Worm (Caenorhabditis elegans) whole organism, young adult: ENCODE measurements around the gene col-168.

Experiments used
- B0019.2 ChIP-seq: fragments of 200-800 bp; sonication (Bioruptor generic); conservative IDR thresholded peaks from 2 replicates; pipeline ENCODE4 v1.3.6; 2022; ENCODE audit warnings: missing genetic modification reagents, missing genetic modification characterization, missing compliant biosample characterization
- B0035.1 ChIP-seq: sonication (generic microtip); optimal IDR thresholded peaks from 2 replicates; lab custom pipeline; 2016; ENCODE audit warnings: missing genetic modification characterization, mild to moderate bottlenecking, missing compliant biosample characterization, missing genotype, missing genetic modification reagents
- D2030.7 ChIP-seq: fragments of 200-800 bp; sonication (Bioruptor generic); IDR thresholded peaks from 2 replicates; pipeline ENCODE4 v1.3.6; 2022; ENCODE audit warnings: missing genetic modification reagents, missing genetic modification characterization, missing compliant biosample characterization
- F10E7.11 ChIP-seq: sonication (generic microtip); optimal IDR thresholded peaks from 2 replicates; lab custom pipeline; 2017; ENCODE audit warnings: mild to moderate bottlenecking, missing genetic modification characterization, moderate library complexity, missing compliant biosample characterization
- F23B12.7 ChIP-seq: sonication (generic microtip); optimal IDR thresholded peaks from 2 replicates; lab custom pipeline; 2017; ENCODE audit warnings: missing genetic modification characterization, mild to moderate bottlenecking, missing compliant biosample characterization, antibody characterized with exemption, moderate library complexity; ENCODE audit not compliant: insufficient read depth
- F37B4.10 ChIP-seq: fragments of 200-800 bp; sonication (Bioruptor generic); IDR thresholded peaks from 2 replicates; pipeline ENCODE4 v1.3.6; 2022; ENCODE audit warnings: missing genetic modification characterization, missing compliant biosample characterization
- F57C9.4 ChIP-seq: sonication (generic microtip); optimal IDR thresholded peaks from 2 replicates; lab custom pipeline; 2017; ENCODE audit warnings: mild to moderate bottlenecking, missing genetic modification characterization, missing compliant biosample characterization
- K11D2.4 ChIP-seq: fragments of 200-800 bp; sonication (Bioruptor generic); IDR thresholded peaks from 2 replicates; pipeline ENCODE4 v1.3.6; 2022; ENCODE audit warnings: missing genetic modification reagents, missing genetic modification characterization, missing compliant biosample characterization
- Y53F4B.3 ChIP-seq: fragments of 200-800 bp; sonication (Bioruptor generic); IDR thresholded peaks from 2 replicates; pipeline ENCODE4 v1.3.6; 2022; ENCODE audit warnings: missing genetic modification reagents, missing genetic modification characterization, missing compliant biosample characterization
- Y95B8A.8 ChIP-seq: fragments of 200-800 bp; sonication (Bioruptor generic); IDR thresholded peaks from 2 replicates; pipeline ENCODE4 v1.3.6; 2022; ENCODE audit warnings: missing genetic modification reagents, missing genetic modification characterization, missing compliant biosample characterization
- ZK185.1 ChIP-seq: sonication (generic microtip); optimal IDR thresholded peaks from 2 replicates; lab custom pipeline; 2016; ENCODE audit warnings: mild to moderate bottlenecking, missing genetic modification characterization, missing compliant biosample characterization; ENCODE audit not compliant: poor library complexity, severe bottlenecking
- aptf-2 ChIP-seq: fragments of 200-800 bp; sonication (Bioruptor generic); conservative IDR thresholded peaks from 2 replicates; pipeline ENCODE4 v1.3.6; 2022; ENCODE audit warnings: missing genetic modification reagents, missing genetic modification characterization, missing compliant biosample characterization
- aptf-3 ChIP-seq: fragments of 200-800 bp; sonication (Bioruptor generic); IDR thresholded peaks from 2 replicates; pipeline ENCODE4 v1.3.6; 2022; ENCODE audit warnings: missing genetic modification characterization, missing compliant biosample characterization
- atf-7 ChIP-seq: sonication (generic microtip); optimal IDR thresholded peaks from 2 replicates; lab custom pipeline; 2017; ENCODE audit warnings: mild to moderate bottlenecking, missing genetic modification characterization, missing compliant biosample characterization
- attf-3 ChIP-seq: fragments of 200-800 bp; sonication (Bioruptor generic); conservative IDR thresholded peaks from 2 replicates; pipeline ENCODE4 v1.3.6; 2022; ENCODE audit warnings: missing genetic modification reagents, missing genetic modification characterization, missing compliant biosample characterization
- ccch-3 ChIP-seq: fragments of 200-800 bp; sonication (Bioruptor generic); optimal IDR thresholded peaks from 2 replicates; lab custom pipeline; 2018; ENCODE audit warnings: mild to moderate bottlenecking, missing genetic modification characterization, missing compliant biosample characterization
- ceh-100 ChIP-seq: fragments of 200-800 bp; sonication (Bioruptor generic); IDR thresholded peaks from 2 replicates; pipeline ENCODE4 v1.3.6; 2022; ENCODE audit warnings: missing genetic modification reagents, missing genetic modification characterization, missing compliant biosample characterization
- ceh-40 ChIP-seq: fragments of 200-800 bp; sonication (Bioruptor generic); IDR thresholded peaks from 2 replicates; pipeline ENCODE4 v1.3.6; 2022; ENCODE audit warnings: missing genetic modification characterization, missing compliant biosample characterization
- die-1 ChIP-seq: sonication (generic microtip); optimal IDR thresholded peaks from 2 replicates; lab custom pipeline; 2016; ENCODE audit warnings: missing genotype, mild to moderate bottlenecking, missing genetic modification characterization, missing compliant biosample characterization
- dox-1 ChIP-seq: fragments of 200-800 bp; sonication (Bioruptor generic); IDR thresholded peaks from 2 replicates; pipeline ENCODE4 v1.3.6; 2022; ENCODE audit warnings: missing genetic modification reagents, missing genetic modification characterization, missing compliant biosample characterization
- egrh-3 ChIP-seq: fragments of 200-800 bp; sonication (Bioruptor generic); IDR thresholded peaks from 2 replicates; pipeline ENCODE4 v1.3.6; 2022; ENCODE audit warnings: missing genetic modification reagents, missing genetic modification characterization, missing compliant biosample characterization
- fkh-3 ChIP-seq: sonication (generic microtip); optimal IDR thresholded peaks from 2 replicates; lab custom pipeline; 2016; ENCODE audit warnings: mild to moderate bottlenecking, missing genetic modification characterization, missing compliant biosample characterization
- him-1 ChIP-seq: sonication (generic microtip); optimal IDR thresholded peaks from 2 replicates; lab custom pipeline; 2016; ENCODE audit warnings: missing genotype, missing genetic modification reagents, missing genetic modification characterization, missing compliant biosample characterization
- hlh-12 ChIP-seq: sonication (generic microtip); optimal IDR thresholded peaks from 2 replicates; lab custom pipeline; 2016; ENCODE audit warnings: missing genetic modification characterization, missing compliant biosample characterization
- hrde-1 ChIP-seq: sonication (generic microtip); optimal IDR thresholded peaks from 2 replicates; lab custom pipeline; 2016; ENCODE audit warnings: missing genetic modification characterization, mild to moderate bottlenecking, missing compliant biosample characterization, moderate library complexity, missing genotype, missing genetic modification reagents, borderline replicate concordance
- let-607 ChIP-seq, 2 experiments: fragments of 200-800 bp in 1 of 2; sonication (Bioruptor generic) in 1 of 2; sonication (generic microtip) in 1 of 2; optimal IDR thresholded peaks; 2 replicates each; lab custom pipeline; 2016 to 2018; ENCODE audit warnings: mild to moderate bottlenecking in 2 of 2, missing compliant biosample characterization in 2 of 2, missing genetic modification characterization in 2 of 2, moderate library complexity in 2 of 2, missing genotype in 1 of 2
- lin-26 ChIP-seq: fragments of 200-800 bp; sonication (Bioruptor generic); IDR thresholded peaks from 2 replicates; pipeline ENCODE4 v1.3.6; 2022; ENCODE audit warnings: missing genetic modification reagents, missing genetic modification characterization, missing compliant biosample characterization
- lsy-27 ChIP-seq: sonication (generic microtip); optimal IDR thresholded peaks from 2 replicates; lab custom pipeline; 2017; ENCODE audit warnings: missing genetic modification characterization, mild to moderate bottlenecking, missing compliant biosample characterization, antibody characterized with exemption, missing genotype, borderline replicate concordance; ENCODE audit not compliant: insufficient read depth
- mel-28 ChIP-seq: sonication (generic microtip); optimal IDR thresholded peaks from 2 replicates; lab custom pipeline; 2016; ENCODE audit warnings: borderline replicate concordance, mild to moderate bottlenecking, missing genetic modification characterization, missing compliant biosample characterization
- mxl-1 ChIP-seq: sonication (generic microtip); optimal IDR thresholded peaks from 2 replicates; lab custom pipeline; 2016; ENCODE audit warnings: missing genetic modification characterization, missing compliant biosample characterization
- nfyb-1 ChIP-seq: fragments of 200-800 bp; sonication (Bioruptor generic); IDR thresholded peaks from 2 replicates; pipeline ENCODE4 v1.3.6; 2022; ENCODE audit warnings: missing genetic modification reagents, missing genetic modification characterization, missing compliant biosample characterization
- nhr-179 ChIP-seq: sonication (generic microtip); optimal IDR thresholded peaks from 2 replicates; lab custom pipeline; 2016; ENCODE audit warnings: mild to moderate bottlenecking, missing genetic modification characterization, missing compliant biosample characterization
- nhr-80 ChIP-seq: sonication (generic microtip); optimal IDR thresholded peaks from 2 replicates; lab custom pipeline; 2016; ENCODE audit warnings: missing genetic modification characterization, missing compliant biosample characterization
- nhr-90 ChIP-seq: sonication (generic microtip); optimal IDR thresholded peaks from 2 replicates; lab custom pipeline; 2016; ENCODE audit warnings: missing genotype, mild to moderate bottlenecking, missing genetic modification characterization, missing compliant biosample characterization
- pbrm-1 ChIP-seq: fragments of 200-800 bp; sonication (Bioruptor generic); IDR thresholded peaks from 2 replicates; pipeline ENCODE4 v1.3.6; 2022; ENCODE audit warnings: missing genetic modification reagents, missing genetic modification characterization, missing compliant biosample characterization
- pha-4 ChIP-seq: fragments of 150-350 bp; sonication (generic microtip); optimal IDR thresholded peaks from 2 replicates; lab custom pipeline; 2014; ENCODE audit warnings: missing biosample characterization, missing genetic modification reagents, missing genetic modification characterization
- rcor-1 ChIP-seq: fragments of 200-800 bp; sonication (Bioruptor generic); IDR thresholded peaks from 2 replicates; pipeline ENCODE4 v1.3.6; 2022; ENCODE audit warnings: missing genetic modification reagents, missing genetic modification characterization, missing compliant biosample characterization
- snpc-4 ChIP-seq, 5 experiments: fragments of 150-350 bp in 1 of 5; sonication (generic microtip) in 4 of 5; optimal IDR thresholded peaks; 2 replicates each; lab custom pipeline; 2014 to 2018; ENCODE audit warnings: missing genetic modification characterization in 5 of 5, missing biosample characterization in 3 of 5, antibody characterized with exemption in 2 of 5, mild to moderate bottlenecking in 2 of 5, missing compliant biosample characterization in 2 of 5, missing genotype in 2 of 5, moderate library complexity in 2 of 5, missing genetic modification reagents in 1 of 5
- sptf-2 ChIP-seq: fragments of 200-800 bp; sonication (Bioruptor generic); optimal IDR thresholded peaks from 2 replicates; lab custom pipeline; 2018; ENCODE audit warnings: mild to moderate bottlenecking, missing genetic modification characterization, missing compliant biosample characterization
- unc-62 ChIP-seq: fragments of 150-350 bp; optimal IDR thresholded peaks from 2 replicates; lab custom pipeline; 2014; ENCODE audit warnings: missing biosample characterization, missing genetic modification reagents, missing genetic modification characterization
- zfh-2 ChIP-seq: fragments of 200-800 bp; sonication (Bioruptor generic); conservative IDR thresholded peaks from 2 replicates; pipeline ENCODE4 v1.3.6; 2022; ENCODE audit warnings: missing genetic modification reagents, missing genetic modification characterization, missing compliant biosample characterization
- zim-3 ChIP-seq: sonication (generic microtip); optimal IDR thresholded peaks from 2 replicates; lab custom pipeline; 2017; ENCODE audit warnings: mild to moderate bottlenecking, missing genetic modification characterization, moderate library complexity, missing compliant biosample characterization
- ztf-18 ChIP-seq: sonication (generic microtip); optimal IDR thresholded peaks from 2 replicates; lab custom pipeline; 2016; ENCODE audit warnings: missing genotype, mild to moderate bottlenecking, missing genetic modification characterization, missing compliant biosample characterization
- ztf-25 ChIP-seq: fragments of 200-800 bp; sonication (Bioruptor generic); IDR thresholded peaks from 2 replicates; pipeline ENCODE4 v1.3.6; 2022; ENCODE audit warnings: missing genetic modification reagents, missing genetic modification characterization, missing compliant biosample characterization
- ztf-26 ChIP-seq: sonication (generic microtip); optimal IDR thresholded peaks from 2 replicates; lab custom pipeline; 2017; ENCODE audit warnings: missing genetic modification characterization, missing compliant biosample characterization

The col-168 gene

DNA sequence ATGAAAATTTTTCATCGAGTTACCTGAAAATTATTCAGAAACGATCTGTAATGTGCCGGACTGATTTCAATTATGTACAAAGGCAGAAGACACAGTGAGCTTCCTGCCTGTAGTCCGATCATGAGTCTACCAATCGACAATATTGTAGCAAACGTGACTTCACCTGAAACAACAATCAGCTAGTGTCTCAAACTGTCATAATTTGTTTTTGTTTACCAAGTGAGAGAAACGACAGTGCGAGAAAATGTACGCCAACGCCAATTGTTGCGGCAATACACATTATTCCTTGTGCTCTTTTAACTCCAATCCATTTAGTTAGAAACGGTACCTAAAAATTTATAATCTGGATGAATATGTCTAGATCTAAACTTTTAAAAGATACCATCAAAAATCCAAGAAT, 11.2 kb downstream of the col-168 start:
- TF ChIP-seq D2030.7 (GFP tag; lab: Robert Waterston, UW) (no peak), F23B12.7 (tag; lab: Kevin White, UChicago) (no peak), F57C9.4 (tag; lab: Kevin White, UChicago) (no peak), ceh-100 (no peak), K11D2.4 (GFP tag; lab: Robert Waterston, UW) (no peak), pbrm-1 (GFP tag; lab: Robert Waterston, UW) (no peak)

DNA sequence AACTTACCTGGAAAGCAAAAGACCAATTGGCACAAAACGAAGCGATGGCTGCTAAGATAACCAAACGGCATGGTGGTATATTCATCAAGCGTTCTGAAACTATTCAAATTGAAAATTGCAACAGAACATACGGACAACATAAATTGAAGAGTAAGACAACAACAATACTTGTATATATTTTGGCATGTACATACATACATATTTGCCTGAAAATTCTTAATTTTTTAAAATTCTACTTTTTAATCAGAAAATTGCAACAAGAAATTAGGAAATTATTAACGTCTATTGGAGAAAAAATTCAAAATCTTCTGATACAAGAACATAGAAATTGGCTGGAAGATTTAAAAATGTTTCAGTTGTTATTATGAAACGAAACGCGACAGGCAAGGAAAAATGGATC, 11.8 kb downstream of the col-168 start, which contains the start of gene C03B1.13:
C03B1.13 (minus strand) TSS at position 101 of the 400 bp plus-strand sequence.
- TF ChIP-seq B0035.1 (tag; lab: Kevin White, UChicago): no peak
- no peak for TF ChIP-seq aptf-3
- TF ChIP-seq zfh-2 (GFP tag; lab: Robert Waterston, UW): no peak
- no peak for TF ChIP-seq aptf-2 (GFP tag; lab: Robert Waterston, UW)
- TF ChIP-seq Y53F4B.3 (GFP tag; lab: Robert Waterston, UW): no peak
- no peak for TF ChIP-seq F37B4.10 (GFP tag; lab: Robert Waterston, UW)
- TF ChIP-seq pha-4 (tag; lab: Kevin White, UChicago): no peak
- no peak for TF ChIP-seq dox-1 (GFP tag; lab: Robert Waterston, UW)
- no peak for TF ChIP-seq him-1 (tag; lab: Kevin White, UChicago)

DNA sequence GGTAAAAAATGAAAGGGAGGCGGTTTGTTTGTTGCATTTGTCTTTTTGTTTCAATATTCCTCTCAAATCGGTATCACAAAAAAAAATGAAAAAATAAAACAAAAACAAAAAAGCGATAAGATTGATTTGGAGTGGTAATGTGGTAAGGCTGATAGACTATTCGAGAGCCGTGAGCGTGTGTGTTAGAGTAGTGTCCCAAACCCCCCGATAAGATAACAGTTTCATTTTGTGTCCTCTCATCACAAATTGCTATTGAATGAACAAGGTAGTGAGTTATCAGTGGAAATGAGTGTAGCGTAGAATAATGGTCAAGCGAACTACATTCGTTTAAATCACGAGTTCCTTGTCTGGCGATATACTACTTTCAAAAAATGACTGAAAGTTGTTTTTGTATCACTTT, 12.3 kb downstream of the col-168 start:
- TF ChIP-seq snpc-4 (GFP tag; optimal IDR thresholded peaks at IDR 0.05; lab: Kevin White, UChicago): no peak
- TF ChIP-seq snpc-4 (tag; optimal IDR thresholded peaks at IDR 0.05; lab: Kevin White, UChicago): no peak
- TF ChIP-seq mel-28 (tag; lab: Kevin White, UChicago): no peak
- TF ChIP-seq him-1 (tag; lab: Kevin White, UChicago): no peak
- TF ChIP-seq zim-3 (tag; lab: Kevin White, UChicago): no peak
- no peak for TF ChIP-seq ZK185.1
- no peak for TF ChIP-seq ztf-26 (tag; lab: Kevin White, UChicago)
- TF ChIP-seq mxl-1 (tag; lab: Kevin White, UChicago): no peak
- TF ChIP-seq ztf-25 (GFP tag; lab: Robert Waterston, UW): no peak
- no peak for TF ChIP-seq hrde-1 (tag; lab: Kevin White, UChicago)
- no peak for TF ChIP-seq fkh-3 (tag; lab: Kevin White, UChicago)
- no peak for TF ChIP-seq rcor-1 (GFP tag; lab: Robert Waterston, UW)
- TF ChIP-seq B0019.2 (GFP tag; lab: Robert Waterston, UW): no peak
- TF ChIP-seq Y95B8A.8 (GFP tag; lab: Robert Waterston, UW): no peak
- TF ChIP-seq nfyb-1 (GFP tag; lab: Robert Waterston, UW): peak; percentile 42; the same call in 1 of the 2 replicates
- no peak for TF ChIP-seq ztf-18 (tag; lab: Kevin White, UChicago)
- no peak for TF ChIP-seq unc-62 (GFP tag; lab: Kevin White, UChicago)
- no peak for TF ChIP-seq lin-26 (GFP tag; lab: Robert Waterston, UW)
- TF ChIP-seq hlh-12 (tag; lab: Kevin White, UChicago): no peak
- TF ChIP-seq atf-7 (tag; lab: Kevin White, UChicago): peak; percentile 3
- TF ChIP-seq egrh-3 (GFP tag; lab: Robert Waterston, UW): no peak
- TF ChIP-seq let-607 (tag; optimal IDR thresholded peaks at IDR 0.05; lab: Kevin White, UChicago): peak in 1 of 2 experiments; percentile 9
- TF ChIP-seq nhr-90: peak; percentile 16
- TF ChIP-seq ceh-40: no peak
- no peak for TF ChIP-seq die-1
- no peak for TF ChIP-seq F10E7.11
- no peak for TF ChIP-seq ccch-3
- no peak for TF ChIP-seq K11D2.4 (GFP tag; lab: Robert Waterston, UW)
- no peak for TF ChIP-seq nhr-179 (tag; lab: Kevin White, UChicago)
- TF ChIP-seq lsy-27 (tag; lab: Kevin White, UChicago): no peak
- TF ChIP-seq attf-3: no peak
- no peak for TF ChIP-seq sptf-2 (GFP tag; lab: Kevin White, UChicago)
- peak; percentile 93 for TF ChIP-seq nhr-80 (tag; lab: Kevin White, UChicago)
